Worm (Caenorhabditis elegans) whole organism, dauer: ENCODE results near the gene pes-4.
"Not testable (repeated sequence)": the region's sequence is repeated elsewhere in the genome, so short reads cannot be mapped to it uniquely, and the experiment has no call there.

ENCODE experiments used
- unc-62 ChIP-seq: sonication (generic microtip); optimal IDR thresholded peaks from 2 replicates; lab custom pipeline; 2017; ENCODE audit warnings: missing biosample characterization, missing genetic modification reagents, missing genetic modification characterization

The pes-4 gene

ce11 chrIII:1230174-1230573 lies at the start of gene pes-4:
Gene pes-4 (minus strand): TSS chrIII:1230274.
- no peak for TF ChIP-seq unc-62

- TF ChIP-seq unc-62: no peak
These were observed 49.1 kb upstream of the pes-4 start for ce11 chrIII:1279197-1279596.

ce11 chrIII:1275513-1275912 lies 45.4 kb upstream of the pes-4 start, which contains the start of gene fbxa-30:
Gene fbxa-30 (minus strand): TSS chrIII:1275613.
- no peak for TF ChIP-seq unc-62

ce11 chrIII:1273655-1274328 lies 43.7 kb upstream of the pes-4 start, which contains the start of gene fbxa-29:
Gene fbxa-29 (minus strand): TSS chrIII:1273705.
- TF ChIP-seq unc-62: no peak

- no peak for TF ChIP-seq unc-62
These were observed 41.4 kb upstream of the pes-4 start, which contains the start of gene fbxa-31 for ce11 chrIII:1271378-1271926. Gene fbxa-31 (minus strand): TSS chrIII:1271428.

ce11 chrIII:1269156-1269555 lies 39.1 kb upstream of the pes-4 start, which contains the start of gene fbxa-32:
Gene fbxa-32 (minus strand): TSS chrIII:1269256.
- TF ChIP-seq unc-62: no peak

ce11 chrIII:1266799-1267198 lies 36.7 kb upstream of the pes-4 start, which contains the start of gene fbxa-151:
Gene fbxa-151 (minus strand): TSS chrIII:1266899.
- TF ChIP-seq unc-62: not testable (repeated sequence)

ce11 chrIII:1263692-1264091 lies 33.6 kb upstream of the pes-4 start, which contains the start of gene srz-9:
Gene srz-9 (plus strand): TSS chrIII:1263992.
- not testable (repeated sequence) for TF ChIP-seq unc-62

- TF ChIP-seq unc-62: not testable (repeated sequence)
These were observed 28.3 kb upstream of the pes-4 start, which contains the start of gene fbxa-78 for ce11 chrIII:1258358-1258757. Gene fbxa-78 (minus strand): TSS chrIII:1258458.

- TF ChIP-seq unc-62: not testable (repeated sequence)
These were observed 26.4 kb upstream of the pes-4 start, which contains the start of gene fbxa-208 for ce11 chrIII:1256519-1256918. Gene fbxa-208 (plus strand): TSS chrIII:1256819.

- no peak for TF ChIP-seq unc-62
These were observed 19.1 kb upstream of the pes-4 start, which contains the start of the genes fbxa-76 and fbxa-77 for ce11 chrIII:1249111-1249583. Gene fbxa-76 (minus strand): TSS chrIII:1249161. Gene fbxa-77 (plus strand): TSS chrIII:1249475.

- no peak for TF ChIP-seq unc-62
These were observed 18.3 kb upstream of the pes-4 start for ce11 chrIII:1248335-1248734.

ce11 chrIII:1243199-1243598 lies 13.1 kb upstream of the pes-4 start, which contains the start of gene fbxa-63:
Gene fbxa-63 (plus strand): TSS chrIII:1243508.
- no peak for TF ChIP-seq unc-62

ce11 chrIII:1238704-1239103 lies 8.6 kb upstream of the pes-4 start, which contains the start of gene fbxa-61:
Gene fbxa-61 (plus strand): TSS chrIII:1239048.
- TF ChIP-seq unc-62: no peak

ce11 chrIII:1231186-1231585 lies 1.1 kb upstream of the pes-4 start:
- TF ChIP-seq unc-62: no peak

- no peak for TF ChIP-seq unc-62
These were observed 598 bp upstream of the pes-4 start for ce11 chrIII:1230672-1231071.

- TF ChIP-seq unc-62: no peak
These were observed 564 bp downstream of the pes-4 start for ce11 chrIII:1229510-1229909.
